Worm (Caenorhabditis elegans): Measurements from ENCODE around the gene sel-7.
"Not testable (repeated sequence)": the region's sequence is repeated elsewhere in the genome, so short reads cannot be mapped to it uniquely, and the experiment has no call there.

sel-7 gene

ce11 chrX:14340381-14340780, at the start of gene sel-7:
Gene sel-7, minus strand, starts transcription at chrX:14340481.
- TF ChIP-seq zip-5 (tag; optimal IDR thresholded peaks at IDR 0.05), result no peak
- TF ChIP-seq npax-4 (tag; optimal IDR thresholded peaks at IDR 0.05), result no peak
- TF ChIP-seq pha-2 (tag; optimal IDR thresholded peaks at IDR 0.05), result no peak
- TF ChIP-seq sox-2 (GFP tag; IDR thresholded peaks at IDR 0.05), result no peak
- TF ChIP-seq Y22D7AL.16 (tag; optimal IDR thresholded peaks at IDR 0.05), result no peak
- no peak for TF ChIP-seq pag-3 (tag; optimal IDR thresholded peaks at IDR 0.05; ENCODE audit: borderline replicate concordance)
- no peak for TF ChIP-seq K02D7.2 (tag; optimal IDR thresholded peaks at IDR 0.05)
- no peak for TF ChIP-seq lim-6 (tag; optimal IDR thresholded peaks at IDR 0.05)

- TF ChIP-seq unc-3 (GFP tag; conservative IDR thresholded peaks at IDR 0.05), result 0 out of 2 replicates have a peak, but pooled peaks have one; percentile 15
- TF ChIP-seq unc-3 (tag; optimal IDR thresholded peaks at IDR 0.05), result not testable (repeated sequence)
- peak; percentile 63 for TF ChIP-seq sox-2 (GFP tag; IDR thresholded peaks at IDR 0.05)
Measured at ce11 chrX:14387752-14388151, 47.5 kb upstream of the sel-7 start.

ce11 chrX:14382951-14383350, 42.7 kb upstream of the sel-7 start, which contains the start of gene Y60A9.3:
Gene Y60A9.3, plus strand, starts transcription at chrX:14383251.
- TF ChIP-seq unc-55 (GFP tag; optimal IDR thresholded peaks at IDR 0.05) (no peak), fkh-6 (tag; optimal IDR thresholded peaks at IDR 0.05) (no peak), unc-3 (GFP tag; conservative IDR thresholded peaks at IDR 0.05) (no peak), unc-3 (tag; optimal IDR thresholded peaks at IDR 0.05) (no peak)

ce11 chrX:14377169-14377568, 36.9 kb upstream of the sel-7 start, which contains the start of gene Y60A9A.1:
Gene Y60A9A.1, minus strand, starts transcription at chrX:14377269.
- TF ChIP-seq ets-4 (tag; optimal IDR thresholded peaks at IDR 0.05) (no peak), che-1 (tag; optimal IDR thresholded peaks at IDR 0.05) (no peak), unc-3 (GFP tag; conservative IDR thresholded peaks at IDR 0.05) (no peak), unc-3 (tag; optimal IDR thresholded peaks at IDR 0.05) (no peak), ceh-48 (tag; optimal IDR thresholded peaks at IDR 0.05) (no peak), nhr-232 (tag; optimal IDR thresholded peaks at IDR 0.05) (no peak), ceh-19 (GFP tag; optimal IDR thresholded peaks at IDR 0.05) (no peak), sdc-2 (tag; optimal IDR thresholded peaks at IDR 0.05) (no peak), ama-1 (optimal IDR thresholded peaks at IDR 0.05) (no peak), madf-2 (tag; optimal IDR thresholded peaks at IDR 0.05) (no peak), gmeb-2 (tag; optimal IDR thresholded peaks at IDR 0.05) (no peak)

ce11 chrX:14370314-14370713, 30.0 kb upstream of the sel-7 start, which contains the start of gene irk-3:
Gene irk-3, minus strand, starts transcription at chrX:14370414.
- TF ChIP-seq unc-55 (GFP tag; optimal IDR thresholded peaks at IDR 0.05) (no peak), ceh-9 (tag; optimal IDR thresholded peaks at IDR 0.05) (no peak), ceh-34 (tag; optimal IDR thresholded peaks at IDR 0.05) (no peak), ttx-3 (tag; optimal IDR thresholded peaks at IDR 0.05) (no peak), C08G9.2 (tag; optimal IDR thresholded peaks at IDR 0.05) (no peak), unc-86 (tag; optimal IDR thresholded peaks at IDR 0.05) (no peak), ceh-22 (tag; optimal IDR thresholded peaks at IDR 0.05) (no peak), dmd-4 (tag; optimal IDR thresholded peaks at IDR 0.05; ENCODE audit: borderline replicate concordance) (no peak), ref-2 (tag; optimal IDR thresholded peaks at IDR 0.05) (no peak), nfya-1 (tag; optimal IDR thresholded peaks at IDR 0.05) (no peak), fkh-10 (GFP tag; optimal IDR thresholded peaks at IDR 0.05) (no peak), fax-1 (tag; optimal IDR thresholded peaks at IDR 0.05) (no peak), hlh-13 (GFP tag; optimal IDR thresholded peaks at IDR 0.05) (no peak), sox-2 (GFP tag; IDR thresholded peaks at IDR 0.05) (no peak), npax-4 (tag; optimal IDR thresholded peaks at IDR 0.05) (no peak)

ce11 chrX:14366081-14366480, 25.8 kb upstream of the sel-7 start:
- TF ChIP-seq ceh-2 (tag; optimal IDR thresholded peaks at IDR 0.05) (no peak), pag-3 (tag; optimal IDR thresholded peaks at IDR 0.05; ENCODE audit: borderline replicate concordance) (no peak), sox-2 (GFP tag; IDR thresholded peaks at IDR 0.05) (no peak), npax-4 (tag; optimal IDR thresholded peaks at IDR 0.05) (no peak), C38D4.7 (GFP tag; optimal IDR thresholded peaks at IDR 0.05) (no peak), ceh-14 (tag; optimal IDR thresholded peaks at IDR 0.05) (no peak), pax-1 (tag; optimal IDR thresholded peaks at IDR 0.05) (no peak), che-1 (tag; optimal IDR thresholded peaks at IDR 0.05) (no peak), fkh-10 (GFP tag; optimal IDR thresholded peaks at IDR 0.05) (no peak), mec-3 (tag; optimal IDR thresholded peaks at IDR 0.05; ENCODE audit: borderline replicate concordance) (no peak), ceh-9 (tag; optimal IDR thresholded peaks at IDR 0.05) (no peak), fax-1 (tag; optimal IDR thresholded peaks at IDR 0.05) (no peak), ceh-18 (tag; optimal IDR thresholded peaks at IDR 0.05) (no peak), unc-55 (GFP tag; optimal IDR thresholded peaks at IDR 0.05) (no peak), hlh-30 (tag; optimal IDR thresholded peaks at IDR 0.05; ENCODE audit: insufficient read depth) (no peak)
